Fruit fly (Drosophila melanogaster) whole organism, embryonic: ENCODE measurements around the gene Tango9.
A peak's percentile ranks its signal among the peaks of the same experiment; 100 is the strongest.

Experiments
- Atf3 ChIP-seq: fragments of 200-800 bp; sonication (Bioruptor generic); optimal IDR thresholded peaks from 3 replicates; lab custom pipeline; 2016; ENCODE audit warnings: missing biosample characterization, missing genetic modification characterization
- CG10274 ChIP-seq: fragments of 200-800 bp; sonication (Bioruptor generic); optimal IDR thresholded peaks from 3 replicates; lab custom pipeline; 2017; ENCODE audit warnings: missing biosample characterization, mild to moderate bottlenecking, missing genetic modification characterization
- CG10979 ChIP-seq: fragments of 200-800 bp; sonication (Bioruptor generic); optimal IDR thresholded peaks from 2 replicates; lab custom pipeline; 2018; ENCODE audit warnings: missing biosample characterization, mild to moderate bottlenecking, missing genetic modification characterization, moderate library complexity
- CG12236 ChIP-seq: fragments of 200-800 bp; sonication (Bioruptor generic); optimal IDR thresholded peaks from 2 replicates; lab custom pipeline; 2016; ENCODE audit warnings: missing biosample characterization, missing genetic modification characterization
- CG12299 ChIP-seq: fragments of 200-800 bp; sonication (Bioruptor generic); optimal IDR thresholded peaks from 2 replicates; lab custom pipeline; 2018; ENCODE audit warnings: missing biosample characterization, mild to moderate bottlenecking, missing genetic modification characterization
- CG14441 ChIP-seq: fragments of 200-800 bp; sonication (Bioruptor generic); IDR thresholded peaks from 2 replicates; pipeline ENCODE4 v1.3.6; 2022; ENCODE audit warnings: missing biosample characterization, missing genetic modification characterization
- CG17361 ChIP-seq: fragments of 200-800 bp; sonication (Bioruptor generic); IDR thresholded peaks from 3 replicates; pipeline ENCODE4 v1.3.6; 2022; ENCODE audit warnings: missing biosample characterization, missing genetic modification characterization
- CG2712 ChIP-seq: fragments of 200-800 bp; optimal IDR thresholded peaks from 3 replicates; lab custom pipeline; 2019; ENCODE audit warnings: missing biosample characterization, mild to moderate bottlenecking, missing genetic modification characterization, moderate library complexity
- CG30020 ChIP-seq: fragments of 200-800 bp; optimal IDR thresholded peaks from 2 replicates; lab custom pipeline; 2019; ENCODE audit warnings: missing biosample characterization, mild to moderate bottlenecking, missing genetic modification characterization, moderate library complexity
- CG34422 ChIP-seq: fragments of 200-800 bp; sonication (Bioruptor generic); IDR thresholded peaks from 3 replicates; pipeline ENCODE4 v1.3.6; 2022; ENCODE audit warnings: missing biosample characterization, missing genetic modification characterization
- CG4360 ChIP-seq: fragments of 200-800 bp; sonication (Bioruptor generic); IDR thresholded peaks from 2 replicates; pipeline ENCODE4 v1.3.6; 2022; ENCODE audit warnings: missing biosample characterization, missing genetic modification characterization
- CG4404 ChIP-seq: fragments of 200-800 bp; sonication (Bioruptor generic); IDR thresholded peaks from 2 replicates; pipeline ENCODE4 v1.3.6; 2022; ENCODE audit warnings: missing biosample characterization, missing genetic modification characterization
- CG6683 ChIP-seq: fragments of 200-800 bp; sonication (Bioruptor generic); optimal IDR thresholded peaks from 2 replicates; lab custom pipeline; 2017; ENCODE audit warnings: missing biosample characterization, mild to moderate bottlenecking, missing genetic modification characterization, missing genetic modification reagents
- CG6813 ChIP-seq: fragments of 200-800 bp; sonication (Bioruptor generic); optimal IDR thresholded peaks from 2 replicates; lab custom pipeline; 2017; ENCODE audit warnings: missing biosample characterization, missing genetic modification characterization, mild to moderate bottlenecking, moderate library complexity, missing genetic modification reagents
- CG7271 ChIP-seq: fragments of 200-800 bp; sonication (Bioruptor generic); optimal IDR thresholded peaks from 2 replicates; lab custom pipeline; 2018; ENCODE audit warnings: missing biosample characterization, mild to moderate bottlenecking, missing genetic modification characterization, moderate library complexity
- CG8944 ChIP-seq: fragments of 200-800 bp; sonication (Bioruptor generic); optimal IDR thresholded peaks from 3 replicates; lab custom pipeline; 2016; ENCODE audit warnings: missing biosample characterization, missing genetic modification characterization
- CG9817 ChIP-seq: fragments of 200-800 bp; sonication (Bioruptor generic); optimal IDR thresholded peaks from 2 replicates; lab custom pipeline; 2018; ENCODE audit warnings: missing biosample characterization, mild to moderate bottlenecking, missing genetic modification characterization, moderate library complexity
- CG9932 ChIP-seq: fragments of 200-800 bp; sonication (Bioruptor generic); IDR thresholded peaks from 2 replicates; pipeline ENCODE4 v1.3.6; 2022; ENCODE audit warnings: missing biosample characterization, missing genetic modification characterization
- Deaf1 ChIP-seq: fragments of 200-800 bp; optimal IDR thresholded peaks from 3 replicates; lab custom pipeline; 2019; ENCODE audit warnings: missing biosample characterization, mild to moderate bottlenecking, missing genetic modification characterization, moderate library complexity
- Dp ChIP-seq: fragments of 200-800 bp; sonication (Bioruptor generic); optimal IDR thresholded peaks from 2 replicates; lab custom pipeline; 2018; ENCODE audit warnings: missing biosample characterization, mild to moderate bottlenecking, missing genetic modification characterization, moderate library complexity
- Fer1 ChIP-seq: fragments of 200-800 bp; sonication (Bioruptor generic); optimal IDR thresholded peaks from 2 replicates; lab custom pipeline; 2017; ENCODE audit warnings: missing biosample characterization, mild to moderate bottlenecking, missing genetic modification characterization
- Gsc ChIP-seq: fragments of 200-800 bp; sonication (Bioruptor generic); IDR thresholded peaks from 2 replicates; pipeline ENCODE4 v1.3.6; 2022; ENCODE audit warnings: missing biosample characterization, missing genetic modification characterization
- H2.0 ChIP-seq: fragments of 200-800 bp; sonication (Bioruptor generic); IDR thresholded peaks from 2 replicates; pipeline ENCODE4 v1.3.6; 2022; ENCODE audit warnings: missing biosample characterization, missing genetic modification characterization
- HLH4C ChIP-seq: fragments of 200-800 bp; sonication (Bioruptor generic); IDR thresholded peaks from 3 replicates; pipeline ENCODE4 v1.3.6; 2022; ENCODE audit warnings: missing biosample characterization, missing genetic modification characterization; ENCODE audit not compliant: partially characterized antibody
- Hey ChIP-seq: fragments of 200-800 bp; sonication (Bioruptor generic); optimal IDR thresholded peaks from 3 replicates; lab custom pipeline; 2018; ENCODE audit warnings: missing biosample characterization, mild to moderate bottlenecking, missing genetic modification characterization
- Hmr ChIP-seq: fragments of 200-800 bp; sonication (Bioruptor generic); optimal IDR thresholded peaks from 3 replicates; lab custom pipeline; 2017; ENCODE audit warnings: mild to moderate bottlenecking, missing biosample characterization, missing genetic modification reagents, missing genetic modification characterization
- Hmx ChIP-seq: fragments of 200-800 bp; sonication (Bioruptor generic); optimal IDR thresholded peaks from 2 replicates; lab custom pipeline; 2016; ENCODE audit warnings: missing biosample characterization, missing genetic modification characterization
- Hr3 ChIP-seq: fragments of 200-800 bp; sonication (Bioruptor generic); optimal IDR thresholded peaks from 3 replicates; lab custom pipeline; 2016; ENCODE audit warnings: missing biosample characterization, missing genetic modification characterization
- NC2β ChIP-seq: fragments of 200-800 bp; sonication (Bioruptor generic); optimal IDR thresholded peaks from 2 replicates; lab custom pipeline; 2016; ENCODE audit warnings: missing biosample characterization, missing genetic modification characterization
- Opbp ChIP-seq: fragments of 200-800 bp; sonication (Bioruptor generic); IDR thresholded peaks from 3 replicates; pipeline ENCODE4 v1.3.6; 2022; ENCODE audit warnings: missing biosample characterization, missing genetic modification characterization; ENCODE audit not compliant: partially characterized antibody
- Spps ChIP-seq: fragments of 200-800 bp; sonication (Bioruptor generic); optimal IDR thresholded peaks from 2 replicates; lab custom pipeline; 2018; ENCODE audit warnings: missing biosample characterization, mild to moderate bottlenecking, missing genetic modification characterization
- Trl ChIP-seq, 3 experiments: fragments of >200 bp in 2 of 3; fragments of 200-800 bp in 1 of 3; sonication (Bioruptor generic) in 1 of 3; optimal IDR thresholded peaks; 2 replicates in 1 of 3; 3 replicates in 2 of 3; lab custom pipeline; 2016 to 2017; ENCODE audit warnings: missing biosample characterization in 1 of 3, missing genetic modification characterization in 1 of 3
- ato ChIP-seq: fragments of 200-800 bp; sonication (Bioruptor generic); IDR thresholded peaks from 2 replicates; pipeline ENCODE4 v1.3.6; 2022; ENCODE audit warnings: missing biosample characterization, missing genetic modification characterization; ENCODE audit not compliant: partially characterized antibody
- crol ChIP-seq: fragments of 200-800 bp; sonication (Bioruptor generic); IDR thresholded peaks from 2 replicates; pipeline ENCODE4 v1.3.6; 2022; ENCODE audit warnings: missing biosample characterization, missing genetic modification characterization
- da ChIP-seq: fragments of 200-800 bp; sonication (Bioruptor generic); optimal IDR thresholded peaks from 2 replicates; lab custom pipeline; 2016; ENCODE audit warnings: missing biosample characterization, missing genetic modification characterization
- exex ChIP-seq: fragments of 200-800 bp; sonication (Bioruptor generic); optimal IDR thresholded peaks from 4 replicates; lab custom pipeline; 2018; ENCODE audit warnings: missing biosample characterization, mild to moderate bottlenecking, missing genetic modification characterization, moderate library complexity
- fd64A ChIP-seq: fragments of 200-800 bp; sonication (Bioruptor generic); optimal IDR thresholded peaks from 3 replicates; lab custom pipeline; 2018; ENCODE audit warnings: missing biosample characterization, mild to moderate bottlenecking, missing genetic modification characterization
- her ChIP-seq: fragments of 200-800 bp; sonication (Bioruptor generic); optimal IDR thresholded peaks from 2 replicates; lab custom pipeline; 2016; ENCODE audit warnings: missing biosample characterization, missing genetic modification characterization
- inv ChIP-seq: fragments of 200-800 bp; sonication (Bioruptor generic); IDR thresholded peaks from 2 replicates; pipeline ENCODE4 v1.3.6; 2022; ENCODE audit warnings: missing biosample characterization, missing genetic modification characterization; ENCODE audit not compliant: partially characterized antibody
- mirr ChIP-seq: fragments of 200-800 bp; sonication (Bioruptor generic); optimal IDR thresholded peaks from 3 replicates; lab custom pipeline; 2018; ENCODE audit warnings: missing biosample characterization, mild to moderate bottlenecking, missing genetic modification characterization
- nau ChIP-seq: fragments of 200-800 bp; sonication (Bioruptor generic); optimal IDR thresholded peaks from 3 replicates; lab custom pipeline; 2017; ENCODE audit warnings: missing biosample characterization, mild to moderate bottlenecking, missing genetic modification characterization, missing genetic modification reagents
- oc ChIP-seq: fragments of 200-800 bp; sonication (Bioruptor generic); optimal IDR thresholded peaks from 2 replicates; lab custom pipeline; 2018; ENCODE audit warnings: missing biosample characterization, mild to moderate bottlenecking, missing genetic modification characterization, moderate library complexity
- pan ChIP-seq, 4 experiments: fragments of >200 bp in 3 of 4; fragments of 200-800 bp in 1 of 4; sonication (Bioruptor generic) in 1 of 4; optimal IDR thresholded peaks in 3 of 4; IDR thresholded peaks in 1 of 4; 2 replicates each; pipeline versions ENCODE4 v1.3.6 to Lab custom; 2017 to 2022; ENCODE audit warnings: missing biosample characterization in 2 of 4, missing genetic modification characterization in 2 of 4, mixed read lengths in 1 of 4
- salm ChIP-seq: fragments of 200-800 bp; sonication (Bioruptor generic); optimal IDR thresholded peaks from 2 replicates; lab custom pipeline; 2018; ENCODE audit warnings: missing biosample characterization, mild to moderate bottlenecking, missing genetic modification characterization
- sens ChIP-seq: fragments of 200-800 bp; sonication (Bioruptor generic); peaks from one replicate; lab custom pipeline; 2016; ENCODE audit warnings: missing biosample characterization, missing genetic modification characterization
- slp2 ChIP-seq: fragments of 200-800 bp; sonication (Bioruptor generic); optimal IDR thresholded peaks from 2 replicates; lab custom pipeline; 2016; ENCODE audit warnings: missing biosample characterization, missing genetic modification characterization
- vfl ChIP-seq: fragments of 200-800 bp; sonication (Bioruptor generic); optimal IDR thresholded peaks from 2 replicates; lab custom pipeline; 2016; ENCODE audit warnings: missing biosample characterization, missing genetic modification characterization
- zfh1 ChIP-seq: fragments of 200-800 bp; sonication (Bioruptor generic); IDR thresholded peaks from 3 replicates; pipeline ENCODE4 v1.3.6; 2022; ENCODE audit warnings: missing biosample characterization, missing genetic modification characterization
- zfh2 ChIP-seq: fragments of 200-800 bp; sonication (Bioruptor generic); optimal IDR thresholded peaks from 2 replicates; lab custom pipeline; 2016; ENCODE audit warnings: missing biosample characterization, missing genetic modification characterization

Tango9 gene

DNA sequence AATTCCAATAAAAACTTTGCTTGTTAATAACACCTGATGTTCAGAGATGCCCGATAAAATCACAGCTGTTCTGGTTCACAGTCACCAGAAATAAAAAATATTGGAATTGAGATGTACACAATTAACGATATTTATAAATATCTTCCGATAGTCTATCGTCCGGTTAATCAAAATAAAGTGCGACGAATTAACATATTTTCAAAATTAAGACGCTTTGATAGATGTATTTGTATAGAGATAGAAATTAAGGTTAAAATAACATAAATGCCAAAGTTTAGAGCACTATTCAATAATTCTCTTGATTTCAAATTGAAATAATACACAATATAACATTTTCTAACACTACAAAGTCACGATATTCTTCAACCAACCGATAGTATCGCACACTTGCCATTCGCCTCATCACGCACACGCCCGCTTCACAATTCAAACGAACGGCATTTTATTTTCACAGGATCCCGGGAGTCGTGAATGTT lies 11.9 kb downstream of the Tango9 start, which contains the start of the genes CG3281 and aurA (continued):
- TF ChIP-seq oc (tag; lab: Kevin White, UChicago) (no peak), CG9932 (GFP tag; lab: Robert Waterston, UW) (peak; percentile 87), mirr (GFP tag; lab: Kevin White, UChicago) (no peak), Deaf1 (tag; lab: Kevin White, UChicago) (no peak), CG34422 (no peak; the same call in 1 of the 3 replicates), H2.0 (GFP tag; lab: Robert Waterston, UW) (0 out of 2 replicates have a peak, but pooled peaks have one; percentile 24), fd64A (GFP tag; lab: Kevin White, UChicago) (no peak), CG4404 (GFP tag; lab: Robert Waterston, UW) (peak; percentile 81), Opbp (GFP tag; lab: Robert Waterston, UW) (peak; percentile 92), CG4360 (GFP tag; lab: Robert Waterston, UW) (no peak), CG10979 (tag; lab: Kevin White, UChicago) (peak; percentile 57), Atf3 (GFP tag; lab: Kevin White, UChicago) (peak; percentile 49), Spps (tag; lab: Kevin White, UChicago) (peak; percentile 35), CG2712 (tag; lab: Kevin White, UChicago) (peak; percentile 85), HLH4C (peak; percentile 93), zfh2 (GFP tag; lab: Kevin White, UChicago) (peak; percentile 85), CG17361 (GFP tag; lab: Robert Waterston, UW) (peak; percentile 87), CG10274 (no peak), zfh1 (GFP tag; lab: Robert Waterston, UW) (no peak), nau (no peak), Hmr (GFP tag; lab: Kevin White, UChicago) (peak; percentile 81), CG7271 (tag; lab: Kevin White, UChicago) (peak; percentile 49), vfl (GFP tag; lab: Kevin White, UChicago) (peak; percentile 67), NC2β (GFP tag; lab: Kevin White, UChicago) (peak; percentile 76), pan (optimal IDR thresholded peaks at IDR 0.05; lab: Kevin White, UChicago) (no peak), pan (GFP tag; optimal IDR thresholded peaks at IDR 0.05 in 1 of 2, IDR thresholded peaks at IDR 0.05 in 1 of 2) (peak in 1 of 2 experiments; percentile 40), salm (peak; percentile 15), CG12236 (GFP tag; lab: Kevin White, UChicago) (peak; percentile 20), crol (0 out of 2 replicates have a peak, but pooled peaks have one; percentile 9), Dp (GFP tag; lab: Kevin White, UChicago) (peak; percentile 86), Hey (no peak), CG6683 (no peak), ato (peak; percentile 77), her (peak; percentile 50), CG8944 (GFP tag; lab: Kevin White, UChicago) (peak; percentile 74), inv (peak; percentile 97), Hmx (GFP tag; lab: Kevin White, UChicago) (peak; percentile 68), CG6813 (no peak), sens (GFP tag; lab: Kevin White, UChicago) (peak; percentile 97), CG30020 (peak; percentile 76), Hr3 (peak; percentile 78), Fer1 (GFP tag; lab: Kevin White, UChicago) (peak; percentile 62), da (GFP tag; lab: Kevin White, UChicago) (no peak), CG12299 (tag; lab: Kevin White, UChicago) (peak; percentile 10), Trl (optimal IDR thresholded peaks at IDR 0.05; lab: Kevin White, UChicago) (peak in 1 of 2 experiments; percentile 8), Trl (GFP tag; optimal IDR thresholded peaks at IDR 0.05; lab: Kevin White, UChicago) (peak; percentile 74), slp2 (GFP tag; lab: Kevin White, UChicago) (peak; percentile 66), exex (no peak), Gsc (GFP tag; lab: Robert Waterston, UW) (no peak), CG9817 (tag; lab: Kevin White, UChicago) (peak; percentile 82), CG14441 (GFP tag; lab: Robert Waterston, UW) (no peak; the same call in 1 of the 2 replicates)
